Fruit fly (Drosophila melanogaster) whole organism, embryonic: ENCODE measurements around the gene CG6983.
A peak's percentile ranks its signal among the peaks of the same experiment; 100 is the strongest.

Experiments used
- ATbp ChIP-seq: fragments of 200-800 bp; sonication (Bioruptor generic); optimal IDR thresholded peaks from 2 replicates; lab custom pipeline; 2017; ENCODE audit warnings: missing biosample characterization, mild to moderate bottlenecking, missing genetic modification characterization, missing genetic modification reagents
- Awh ChIP-seq: fragments of 200-800 bp; sonication (Bioruptor generic); IDR thresholded peaks from 2 replicates; pipeline ENCODE4, ENCODE4 v1.3.6; 2022; ENCODE audit warnings: missing biosample characterization, missing genetic modification characterization
- Blimp-1 ChIP-seq: fragments of 200-800 bp; sonication (Bioruptor generic); optimal IDR thresholded peaks from 3 replicates; lab custom pipeline; 2018; ENCODE audit warnings: missing biosample characterization, missing genetic modification characterization, mild to moderate bottlenecking, moderate library complexity, missing genetic modification reagents
- CG10147 ChIP-seq: fragments of 200-800 bp; sonication (Bioruptor generic); optimal IDR thresholded peaks from 2 replicates; lab custom pipeline; 2019; ENCODE audit warnings: missing biosample characterization, mild to moderate bottlenecking, missing genetic modification characterization, moderate library complexity
- CG10274 ChIP-seq: fragments of 200-800 bp; sonication (Bioruptor generic); optimal IDR thresholded peaks from 3 replicates; lab custom pipeline; 2017; ENCODE audit warnings: missing biosample characterization, mild to moderate bottlenecking, missing genetic modification characterization
- CG10321 ChIP-seq: fragments of 200-800 bp; sonication (Bioruptor generic); IDR thresholded peaks from 2 replicates; pipeline ENCODE4 v1.3.6; 2022; ENCODE audit warnings: missing biosample characterization, missing genetic modification characterization
- CG10366 ChIP-seq: fragments of 200-800 bp; sonication (Bioruptor generic); IDR thresholded peaks from 2 replicates; pipeline ENCODE4 v1.3.6; 2022; ENCODE audit warnings: missing biosample characterization, missing genetic modification characterization
- CG10979 ChIP-seq: fragments of 200-800 bp; sonication (Bioruptor generic); optimal IDR thresholded peaks from 2 replicates; lab custom pipeline; 2018; ENCODE audit warnings: missing biosample characterization, mild to moderate bottlenecking, missing genetic modification characterization, moderate library complexity
- CG14014 ChIP-seq: fragments of 200-800 bp; sonication (Bioruptor generic); IDR thresholded peaks from 2 replicates; pipeline ENCODE4 v1.3.6; 2022; ENCODE audit warnings: missing biosample characterization, missing genetic modification characterization
- CG1603 ChIP-seq: fragments of 200-800 bp; sonication (Bioruptor generic); optimal IDR thresholded peaks from 2 replicates; lab custom pipeline; 2019; ENCODE audit warnings: missing biosample characterization, mild to moderate bottlenecking, missing genetic modification characterization, moderate library complexity
- CG16863 ChIP-seq: fragments of 200-800 bp; sonication (Bioruptor generic); optimal IDR thresholded peaks from 3 replicates; lab custom pipeline; 2016; ENCODE audit warnings: missing biosample characterization, missing genetic modification characterization
- CG17385 ChIP-seq: fragments of 200-800 bp; sonication (Bioruptor generic); optimal IDR thresholded peaks from 3 replicates; lab custom pipeline; 2018; ENCODE audit warnings: missing biosample characterization, mild to moderate bottlenecking, missing genetic modification characterization
- CG17568 ChIP-seq: fragments of 200-800 bp; sonication (Bioruptor generic); optimal IDR thresholded peaks from 2 replicates; lab custom pipeline; 2018; ENCODE audit warnings: missing biosample characterization, mild to moderate bottlenecking, missing genetic modification characterization, moderate library complexity
- CG18262 ChIP-seq: fragments of 200-800 bp; optimal IDR thresholded peaks from 3 replicates; lab custom pipeline; 2019; ENCODE audit warnings: missing biosample characterization, mild to moderate bottlenecking, missing genetic modification characterization, moderate library complexity
- CG2199 ChIP-seq: fragments of 200-800 bp; sonication (Bioruptor generic); IDR thresholded peaks from 3 replicates; pipeline ENCODE4 v1.3.6; 2022; ENCODE audit warnings: missing biosample characterization, missing genetic modification characterization
- CG2712 ChIP-seq: fragments of 200-800 bp; optimal IDR thresholded peaks from 3 replicates; lab custom pipeline; 2019; ENCODE audit warnings: missing biosample characterization, mild to moderate bottlenecking, missing genetic modification characterization, moderate library complexity
- CG32767 ChIP-seq: fragments of 200-800 bp; sonication (Bioruptor generic); IDR thresholded peaks from 2 replicates; pipeline ENCODE4 v1.3.6; 2022; ENCODE audit warnings: missing biosample characterization, missing genetic modification characterization
- CG34224 ChIP-seq: fragments of 200-800 bp; sonication (Bioruptor generic); IDR thresholded peaks from 3 replicates; pipeline ENCODE4 v1.3.6; 2022; ENCODE audit warnings: missing biosample characterization, missing genetic modification characterization; ENCODE audit not compliant: partially characterized antibody
- CG4282 ChIP-seq: fragments of 200-800 bp; sonication (Bioruptor generic); optimal IDR thresholded peaks from 2 replicates; lab custom pipeline; 2016; ENCODE audit warnings: missing biosample characterization, missing genetic modification characterization
- CG6683 ChIP-seq: fragments of 200-800 bp; sonication (Bioruptor generic); optimal IDR thresholded peaks from 2 replicates; lab custom pipeline; 2017; ENCODE audit warnings: missing biosample characterization, mild to moderate bottlenecking, missing genetic modification characterization, missing genetic modification reagents
- CG7928 ChIP-seq: fragments of 200-800 bp; sonication (Bioruptor generic); optimal IDR thresholded peaks from 2 replicates; lab custom pipeline; 2017; ENCODE audit warnings: missing biosample characterization, mild to moderate bottlenecking, missing genetic modification characterization
- CrebB ChIP-seq: fragments of 200-800 bp; sonication (Bioruptor generic); optimal IDR thresholded peaks from 3 replicates; lab custom pipeline; 2018; ENCODE audit warnings: missing biosample characterization, mild to moderate bottlenecking, missing genetic modification characterization
- Dek ChIP-seq: fragments of 200-800 bp; sonication (Bioruptor generic); optimal IDR thresholded peaks from 3 replicates; lab custom pipeline; 2019; ENCODE audit warnings: missing biosample characterization, mild to moderate bottlenecking, missing genetic modification characterization, moderate library complexity
- Dp ChIP-seq: fragments of 200-800 bp; sonication (Bioruptor generic); optimal IDR thresholded peaks from 2 replicates; lab custom pipeline; 2018; ENCODE audit warnings: missing biosample characterization, mild to moderate bottlenecking, missing genetic modification characterization, moderate library complexity
- Hmx ChIP-seq: fragments of 200-800 bp; sonication (Bioruptor generic); optimal IDR thresholded peaks from 2 replicates; lab custom pipeline; 2016; ENCODE audit warnings: missing biosample characterization, missing genetic modification characterization
- Hr51 ChIP-seq, 2 experiments: fragments of 200-800 bp; sonication (Bioruptor generic); optimal IDR thresholded peaks; 2 replicates in 1 of 2; 3 replicates in 1 of 2; lab custom pipeline; 2016 to 2018; ENCODE audit warnings: missing biosample characterization in 2 of 2, missing genetic modification characterization in 2 of 2, mild to moderate bottlenecking in 1 of 2, moderate library complexity in 1 of 2
- NC2β ChIP-seq: fragments of 200-800 bp; sonication (Bioruptor generic); optimal IDR thresholded peaks from 2 replicates; lab custom pipeline; 2016; ENCODE audit warnings: missing biosample characterization, missing genetic modification characterization
- NfI ChIP-seq: fragments of 200-800 bp; sonication (Bioruptor generic); optimal IDR thresholded peaks from 3 replicates; lab custom pipeline; 2018; ENCODE audit warnings: missing biosample characterization, mild to moderate bottlenecking, missing genetic modification characterization, moderate library complexity
- Oli ChIP-seq: fragments of 200-800 bp; sonication (Bioruptor generic); optimal IDR thresholded peaks from 2 replicates; lab custom pipeline; 2018; ENCODE audit warnings: missing biosample characterization, mild to moderate bottlenecking, missing genetic modification characterization, moderate library complexity
- Opbp ChIP-seq: fragments of 200-800 bp; sonication (Bioruptor generic); IDR thresholded peaks from 3 replicates; pipeline ENCODE4 v1.3.6; 2022; ENCODE audit warnings: missing biosample characterization, missing genetic modification characterization; ENCODE audit not compliant: partially characterized antibody
- Optix ChIP-seq: fragments of 200-800 bp; sonication (Bioruptor generic); IDR thresholded peaks from 3 replicates; pipeline ENCODE4 v1.3.6; 2022; ENCODE audit warnings: missing biosample characterization, missing genetic modification characterization
- Sox102F ChIP-seq: fragments of 200-800 bp; sonication (Bioruptor generic); optimal IDR thresholded peaks from 2 replicates; lab custom pipeline; 2018; ENCODE audit warnings: missing biosample characterization, mild to moderate bottlenecking, missing genetic modification characterization, moderate library complexity
- Sry-δ ChIP-seq: fragments of 200-800 bp; sonication (Bioruptor generic); optimal IDR thresholded peaks from 2 replicates; lab custom pipeline; 2016; ENCODE audit warnings: missing biosample characterization, missing genetic modification characterization
- aop ChIP-seq: fragments of 200-800 bp; sonication (Bioruptor generic); IDR thresholded peaks from 2 replicates; pipeline ENCODE4 v1.3.6; 2022; ENCODE audit warnings: missing biosample characterization, missing genetic modification characterization
- crol ChIP-seq: fragments of 200-800 bp; sonication (Bioruptor generic); IDR thresholded peaks from 2 replicates; pipeline ENCODE4 v1.3.6; 2022; ENCODE audit warnings: missing biosample characterization, missing genetic modification characterization
- dimm ChIP-seq: fragments of 200-800 bp; sonication (Bioruptor generic); IDR thresholded peaks from 2 replicates; pipeline ENCODE4 v1.3.6; 2022; ENCODE audit warnings: missing biosample characterization, missing genetic modification characterization
- dm ChIP-seq: fragments of 200-800 bp; sonication (Bioruptor generic); optimal IDR thresholded peaks from 3 replicates; lab custom pipeline; 2016; ENCODE audit warnings: missing biosample characterization, missing genetic modification characterization
- fru ChIP-seq: fragments of >200 bp; optimal IDR thresholded peaks from 2 replicates; lab custom pipeline; 2017
- inv ChIP-seq: fragments of 200-800 bp; sonication (Bioruptor generic); IDR thresholded peaks from 2 replicates; pipeline ENCODE4 v1.3.6; 2022; ENCODE audit warnings: missing biosample characterization, missing genetic modification characterization; ENCODE audit not compliant: partially characterized antibody
- pb ChIP-seq: fragments of 200-800 bp; sonication (Bioruptor generic); optimal IDR thresholded peaks from 3 replicates; lab custom pipeline; 2016; ENCODE audit warnings: missing biosample characterization, missing genetic modification characterization
- ranshi ChIP-seq: fragments of 200-800 bp; sonication (Bioruptor generic); IDR thresholded peaks from 2 replicates; pipeline ENCODE4 v1.3.6; 2022; ENCODE audit warnings: missing biosample characterization, missing genetic modification characterization
- ssp ChIP-seq: fragments of 200-800 bp; sonication (Bioruptor generic); IDR thresholded peaks from 2 replicates; pipeline ENCODE4 v1.3.6; 2022; ENCODE audit warnings: missing biosample characterization, missing genetic modification characterization
- toy ChIP-seq: fragments of 200-800 bp; sonication (Bioruptor generic); IDR thresholded peaks from 2 replicates; pipeline ENCODE4 v1.3.6; 2022; ENCODE audit warnings: missing biosample characterization, missing genetic modification characterization
- vfl ChIP-seq: fragments of 200-800 bp; sonication (Bioruptor generic); optimal IDR thresholded peaks from 2 replicates; lab custom pipeline; 2016; ENCODE audit warnings: missing biosample characterization, missing genetic modification characterization
- wor ChIP-seq: fragments of 200-800 bp; sonication (Bioruptor generic); IDR thresholded peaks from 2 replicates; pipeline ENCODE4 v1.3.6; 2022; ENCODE audit warnings: missing biosample characterization, missing genetic modification characterization

The CG6983 gene

dm6 chr3L:8458767-8459614 lies 9.8 kb upstream of the CG6983 start (continued):
- TF ChIP-seq CG4282 (no peak), wor (GFP tag; lab: Robert Waterston, UW) (no peak), Dp (GFP tag; lab: Kevin White, UChicago) (no peak), Oli (tag; lab: Kevin White, UChicago) (peak; percentile 40), CG2199 (GFP tag; lab: Robert Waterston, UW) (peak; percentile 71; the same call in 1 of the 3 replicates), CG2712 (peak; percentile 40), CG1603 (tag; lab: Kevin White, UChicago) (no peak), Sry-δ (GFP tag; lab: Kevin White, UChicago) (no peak), CG18262 (peak; percentile 53), CG10147 (GFP tag; lab: Kevin White, UChicago) (peak; percentile 4), CG17385 (GFP tag; lab: Kevin White, UChicago) (peak; percentile 12), CG16863 (no peak), CG17568 (GFP tag; lab: Kevin White, UChicago) (no peak), ATbp (GFP tag; lab: Kevin White, UChicago) (peak; percentile 0), crol (GFP tag; lab: Robert Waterston, UW) (peak; percentile 88), NC2β (GFP tag; lab: Kevin White, UChicago) (no peak), CG32767 (no peak), Sox102F (GFP tag; lab: Kevin White, UChicago) (peak; percentile 36), Hr51 (GFP tag; optimal IDR thresholded peaks at IDR 0.05; lab: Kevin White, UChicago) (peak in 1 of 2 experiments; percentile 36), Hmx (GFP tag; lab: Kevin White, UChicago) (no peak)

DNA sequence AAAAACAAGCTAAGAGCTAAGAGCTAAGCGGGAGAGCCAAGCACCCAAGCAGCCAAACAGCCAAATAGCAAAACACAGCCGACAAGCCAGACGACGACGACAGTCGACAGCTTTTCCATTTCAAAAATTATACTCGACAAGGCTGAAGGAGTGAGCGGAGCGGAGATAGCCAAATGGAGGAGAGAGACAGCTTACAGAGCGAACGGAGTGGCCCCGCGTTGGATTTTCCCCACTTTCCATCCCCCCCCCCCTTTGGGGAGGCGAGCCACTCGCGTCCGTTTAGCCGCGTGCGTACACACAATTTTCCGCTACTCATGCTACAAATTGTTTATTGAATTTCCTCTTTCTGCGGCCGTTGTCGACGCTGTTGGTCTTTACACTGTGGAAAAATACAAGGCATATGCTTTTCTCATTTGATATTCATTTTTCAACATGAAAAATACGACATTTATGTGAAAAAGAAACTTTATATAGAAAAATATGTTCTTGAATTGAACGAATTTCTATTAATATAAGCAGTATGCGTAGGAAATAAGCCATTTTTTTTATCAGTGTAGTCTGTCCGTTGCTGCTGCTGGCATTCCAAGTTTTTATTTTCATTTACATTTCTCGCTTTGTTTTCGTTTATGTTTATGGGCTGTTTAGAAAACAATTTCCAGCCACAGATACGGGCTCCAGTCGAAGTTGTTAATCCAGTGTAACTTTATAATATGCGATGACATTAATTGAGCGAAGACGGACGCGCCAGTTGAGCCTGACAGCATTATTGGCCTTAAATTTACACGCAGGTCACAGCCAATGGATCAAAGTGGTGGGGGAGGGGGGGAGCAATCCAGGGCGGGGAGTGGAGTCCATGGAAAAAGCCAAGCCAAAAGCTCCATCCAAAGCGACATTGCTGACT lies 8.9 kb upstream of the CG6983 start:
- TF ChIP-seq dm = peak; percentile 95
- TF ChIP-seq Dek (tag; lab: Kevin White, UChicago) = peak; percentile 98
- TF ChIP-seq fru (lab: Kevin White, UChicago) = no peak
- peak; percentile 52; the same call in 2 of the 3 replicates for TF ChIP-seq CG34224 (GFP tag; lab: Robert Waterston, UW)
- TF ChIP-seq CG10366 (GFP tag; lab: Robert Waterston, UW) = peak; percentile 98
- TF ChIP-seq CG10979 (tag; lab: Kevin White, UChicago) = peak; percentile 99
- peak; percentile 98 for TF ChIP-seq wor (GFP tag; lab: Robert Waterston, UW)
- peak; percentile 99 for TF ChIP-seq Blimp-1 (GFP tag; lab: Kevin White, UChicago)
- peak; percentile 98 for TF ChIP-seq CG14014 (GFP tag; lab: Robert Waterston, UW)
- peak; percentile 92 for TF ChIP-seq ssp
- peak; percentile 98 for TF ChIP-seq CrebB (tag; lab: Kevin White, UChicago)
- peak; percentile 91 for TF ChIP-seq aop (GFP tag; lab: Robert Waterston, UW)
- peak; percentile 94 for TF ChIP-seq CG6683 (GFP tag; lab: Kevin White, UChicago)
- peak; percentile 93 for TF ChIP-seq dimm (GFP tag; lab: Robert Waterston, UW)
- TF ChIP-seq CG7928 (GFP tag; lab: Kevin White, UChicago) = peak; percentile 75
- TF ChIP-seq CG10274 (GFP tag; lab: Kevin White, UChicago) = peak; percentile 87
- TF ChIP-seq ranshi (GFP tag; lab: Robert Waterston, UW) = peak; percentile 98
- TF ChIP-seq Opbp (GFP tag; lab: Robert Waterston, UW) = peak; percentile 56; the same call in 2 of the 3 replicates
- peak; percentile 81 for TF ChIP-seq CG10321 (GFP tag; lab: Robert Waterston, UW)
- peak; percentile 95 for TF ChIP-seq pb (GFP tag; lab: Kevin White, UChicago)
- TF ChIP-seq inv (GFP tag; lab: Robert Waterston, UW) = no peak
- peak; percentile 95 for TF ChIP-seq toy (GFP tag; lab: Robert Waterston, UW)
- TF ChIP-seq Awh = peak; percentile 98
- TF ChIP-seq NC2β (GFP tag; lab: Kevin White, UChicago) = peak; percentile 96
- peak; percentile 95 for TF ChIP-seq vfl (GFP tag; lab: Kevin White, UChicago)
- TF ChIP-seq NfI (GFP tag; lab: Kevin White, UChicago) = peak; percentile 97
- TF ChIP-seq Optix = peak; percentile 96
